Worm (Caenorhabditis elegans): Measurements from ENCODE around the gene srxa-11.

The srxa-11 gene

DNA sequence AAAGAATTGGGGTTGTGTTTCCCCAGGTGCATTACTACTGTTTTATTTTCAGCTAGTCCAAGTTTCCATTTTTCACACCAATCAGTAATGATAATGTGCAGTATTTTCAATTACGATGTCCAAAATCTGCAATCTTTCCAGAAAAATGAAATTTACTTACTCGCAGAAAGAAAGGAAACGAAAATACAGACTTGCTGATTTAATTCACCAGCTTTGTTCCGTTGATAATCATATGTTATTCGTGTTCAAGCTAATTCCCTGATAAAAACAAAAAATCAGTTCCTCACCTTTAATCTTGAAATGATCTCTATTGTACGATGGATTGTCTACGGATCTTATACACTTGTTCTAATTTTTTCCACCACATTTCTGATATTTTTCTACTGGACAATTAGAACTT lies at the start of gene srxa-11:
TSS of gene srxa-11 (plus strand) at position 301 of the 400 bp plus-strand sequence.
- no peak for TF ChIP-seq ztf-4 (tag; optimal IDR thresholded peaks at IDR 0.05)
- TF ChIP-seq mab-5 (tag; optimal IDR thresholded peaks at IDR 0.05) = no peak
- TF ChIP-seq lin-39 (tag; optimal IDR thresholded peaks at IDR 0.05) = no peak

DNA sequence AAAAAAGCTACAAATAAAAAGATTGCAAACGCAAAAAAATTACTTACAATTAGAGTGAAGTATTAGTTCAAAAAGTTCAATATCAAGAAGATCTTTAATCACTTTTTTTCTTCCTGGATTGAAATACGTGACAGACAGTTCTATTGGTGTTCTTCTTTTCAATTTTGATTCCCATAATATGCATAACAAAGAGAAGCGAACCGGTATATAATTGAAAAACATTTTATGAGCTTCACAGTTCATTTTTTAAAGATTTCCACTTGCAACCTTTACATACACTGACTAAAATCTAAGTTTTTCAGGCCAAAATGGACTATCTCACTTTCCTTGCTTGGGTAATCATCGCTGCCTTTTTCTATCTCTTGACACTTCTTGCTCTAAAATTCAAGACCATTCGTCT lies 47.4 kb upstream of the srxa-11 start, which contains the start of gene T22G5.1:
TSS of gene T22G5.1 (plus strand) at position 301 of the 400 bp plus-strand sequence.
- no peak for TF ChIP-seq ZK546.5 (tag; optimal IDR thresholded peaks at IDR 0.05)

DNA sequence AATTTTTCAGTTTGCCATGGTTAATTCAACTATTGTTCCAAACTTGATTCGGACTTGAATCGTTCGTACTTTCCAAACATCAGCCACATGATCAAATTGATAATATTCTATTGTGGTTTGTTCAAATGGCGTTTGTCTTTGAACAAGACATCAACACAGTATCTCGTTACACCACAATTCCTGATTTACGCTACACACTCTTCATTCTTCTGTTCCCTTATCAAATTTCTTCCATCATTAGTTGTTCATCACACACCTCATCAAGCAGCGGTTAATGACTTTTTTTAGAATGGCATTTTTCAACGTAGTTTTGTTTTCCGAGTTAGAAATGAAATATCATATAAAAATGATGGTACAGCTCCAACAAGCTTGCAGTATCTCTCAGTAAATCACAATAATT lies 45.7 kb upstream of the srxa-11 start:
- TF ChIP-seq blmp-1 (tag; optimal IDR thresholded peaks at IDR 0.05; ENCODE audit: insufficient read depth) = no peak
- no peak for TF ChIP-seq sem-4 (tag; optimal IDR thresholded peaks at IDR 0.05)
- no peak for TF ChIP-seq ceh-82 (tag; optimal IDR thresholded peaks at IDR 0.05)
- no peak for TF ChIP-seq zag-1 (tag; optimal IDR thresholded peaks at IDR 0.05)
- no peak for TF ChIP-seq R02D3.7 (tag; optimal IDR thresholded peaks at IDR 0.05)
- peak; percentile 7 for TF ChIP-seq gmeb-1 (tag; optimal IDR thresholded peaks at IDR 0.05)
- TF ChIP-seq nhr-11 (tag; optimal IDR thresholded peaks at IDR 0.05) = no peak
- no peak for TF ChIP-seq snpc-4 (tag; optimal IDR thresholded peaks at IDR 0.05)
- TF ChIP-seq ceh-16 (tag; optimal IDR thresholded peaks at IDR 0.05) = no peak
- no peak for TF ChIP-seq ztf-4 (tag; optimal IDR thresholded peaks at IDR 0.05)
- peak; percentile 30 for TF ChIP-seq nhr-25 (tag; optimal IDR thresholded peaks at IDR 0.05)
- no peak for TF ChIP-seq lin-11 (tag; optimal IDR thresholded peaks at IDR 0.05)
- TF ChIP-seq dmd-4 (tag; optimal IDR thresholded peaks at IDR 0.05) = no peak
- no peak for TF ChIP-seq lsy-2 (tag; optimal IDR thresholded peaks at IDR 0.05)
- no peak for TF ChIP-seq elt-3 (tag; optimal IDR thresholded peaks at IDR 0.05)
- TF ChIP-seq alr-1 (tag; optimal IDR thresholded peaks at IDR 0.05) = no peak
- peak; percentile 37 for TF ChIP-seq crh-2 (tag; optimal IDR thresholded peaks at IDR 0.05)
- TF ChIP-seq lin-13 (GFP tag; optimal IDR thresholded peaks at IDR 0.05) = no peak
- no peak for TF ChIP-seq ZK546.5 (tag; optimal IDR thresholded peaks at IDR 0.05)
- TF ChIP-seq aly-2 (tag; optimal IDR thresholded peaks at IDR 0.05) = no peak
- no peak for TF ChIP-seq ztf-11 (tag; optimal IDR thresholded peaks at IDR 0.05)
- TF ChIP-seq nhr-10 (tag; optimal IDR thresholded peaks at IDR 0.05) = no peak
- peak; percentile 63 for TF ChIP-seq fos-1 (tag; optimal IDR thresholded peaks at IDR 0.05)
- no peak for TF ChIP-seq ama-1 (optimal IDR thresholded peaks at IDR 0.05)
- TF ChIP-seq lin-39 (tag; optimal IDR thresholded peaks at IDR 0.05) = no peak
- no peak for TF ChIP-seq F13H6.1 (tag; optimal IDR thresholded peaks at IDR 0.05)
- no peak for TF ChIP-seq nhr-12 (tag; optimal IDR thresholded peaks at IDR 0.05)
- no peak for TF ChIP-seq peb-1 (tag; optimal IDR thresholded peaks at IDR 0.05)
- TF ChIP-seq nhr-23 (tag; optimal IDR thresholded peaks at IDR 0.05) = no peak
- TF ChIP-seq unc-39 (tag; optimal IDR thresholded peaks at IDR 0.05) = no peak
- TF ChIP-seq mab-5 (tag; optimal IDR thresholded peaks at IDR 0.05) = no peak
- no peak for TF ChIP-seq mbf-1 (tag; optimal IDR thresholded peaks at IDR 0.05)
- no peak for TF ChIP-seq nhr-237 (tag; optimal IDR thresholded peaks at IDR 0.05)
- TF ChIP-seq sma-9 (GFP tag; optimal IDR thresholded peaks at IDR 0.05) = peak; percentile 71
- no peak for TF ChIP-seq sma-9 (tag; optimal IDR thresholded peaks at IDR 0.05)
- TF ChIP-seq nhr-77 (tag; optimal IDR thresholded peaks at IDR 0.05) = no peak
- TF ChIP-seq egl-27 (tag; optimal IDR thresholded peaks at IDR 0.05) = no peak
- TF ChIP-seq elt-1 (tag; optimal IDR thresholded peaks at IDR 0.05) = no peak
- no peak for TF ChIP-seq nhr-129 (tag; optimal IDR thresholded peaks at IDR 0.05)
- no peak for TF ChIP-seq Y55F3AM.14 (GFP tag; optimal IDR thresholded peaks at IDR 0.05)
- no peak for TF ChIP-seq mdl-1 (tag; optimal IDR thresholded peaks at IDR 0.05)
- TF ChIP-seq sma-3 (GFP tag; optimal IDR thresholded peaks at IDR 0.05) = peak; percentile 25
- no peak for TF ChIP-seq nhr-21 (tag; optimal IDR thresholded peaks at IDR 0.05)
- TF ChIP-seq C34F6.9 (tag; optimal IDR thresholded peaks at IDR 0.05) = no peak
- no peak for TF ChIP-seq unc-62 (GFP tag; optimal IDR thresholded peaks at IDR 0.05)
- no peak for TF ChIP-seq ztf-1 (GFP tag; conservative IDR thresholded peaks at IDR 0.05)
- no peak for TF ChIP-seq nhr-6 (tag; optimal IDR thresholded peaks at IDR 0.05)
- no peak for TF ChIP-seq skn-1 (tag; optimal IDR thresholded peaks at IDR 0.05)
- no peak for TF ChIP-seq unc-55 (GFP tag; optimal IDR thresholded peaks at IDR 0.05)

Data from whole organism, L2 larva.